Worm (Caenorhabditis elegans): ENCODE data around the gene emb-5.

- TF ChIP-seq unc-39 (tag; optimal IDR thresholded peaks at IDR 0.05) (no peak), fos-1 (tag; optimal IDR thresholded peaks at IDR 0.05) (no peak), sma-9 (GFP tag; optimal IDR thresholded peaks at IDR 0.05) (no peak), sma-9 (tag; optimal IDR thresholded peaks at IDR 0.05) (no peak), ZK546.5 (tag; optimal IDR thresholded peaks at IDR 0.05) (no peak), unc-55 (GFP tag; optimal IDR thresholded peaks at IDR 0.05) (no peak), nhr-77 (tag; optimal IDR thresholded peaks at IDR 0.05) (no peak), nhr-11 (tag; optimal IDR thresholded peaks at IDR 0.05) (no peak), F13H6.1 (tag; optimal IDR thresholded peaks at IDR 0.05) (no peak)
Observed at ce11 chrIII:4677466-4677865, 43.0 kb downstream of the emb-5 start, which contains the start of gene srg-10.
